Worm (Caenorhabditis elegans) whole organism, young adult: Measurements from ENCODE around the gene gmpr-1.

Experiments used
- B0336.3 ChIP-seq: fragments of 200-800 bp; sonication (Bioruptor generic); IDR thresholded peaks from 2 replicates; pipeline ENCODE4 v1.3.6; 2022; ENCODE audit warnings: missing genetic modification characterization, missing compliant biosample characterization
- C06A6.2 ChIP-seq: fragments of 200-800 bp; sonication (Bioruptor generic); conservative IDR thresholded peaks from 2 replicates; pipeline ENCODE4 v1.3.6; 2022; ENCODE audit warnings: missing genetic modification characterization, missing compliant biosample characterization
- F23B12.7 ChIP-seq: sonication (generic microtip); optimal IDR thresholded peaks from 2 replicates; lab custom pipeline; 2017; ENCODE audit warnings: missing genetic modification characterization, mild to moderate bottlenecking, missing compliant biosample characterization, antibody characterized with exemption, moderate library complexity; ENCODE audit not compliant: insufficient read depth
- ama-1 ChIP-seq, 3 experiments: fragments of 150-350 bp in 1 of 3; sonication (generic microtip) in 2 of 3; optimal IDR thresholded peaks; 2 replicates each; lab custom pipeline; 2014 to 2018; ENCODE audit warnings: missing biosample characterization in 2 of 3, missing genetic modification characterization in 2 of 3, missing genetic modification reagents in 2 of 3
- lag-1 ChIP-seq: fragments of 200-800 bp; sonication (Bioruptor generic); IDR thresholded peaks from 2 replicates; pipeline ENCODE4 v1.3.6; 2022; ENCODE audit warnings: missing genetic modification reagents, missing genetic modification characterization, missing compliant biosample characterization
- let-526 ChIP-seq: fragments of 200-800 bp; sonication (Bioruptor generic); IDR thresholded peaks from 2 replicates; pipeline ENCODE4 v1.3.6; 2022; ENCODE audit warnings: missing genetic modification reagents, missing genetic modification characterization, missing compliant biosample characterization
- lin-35 ChIP-seq, 3 experiments: fragments of 150-350 bp in 2 of 3; sonication (generic microtip) in 1 of 3; optimal IDR thresholded peaks; 2 replicates each; lab custom pipeline; 2014 to 2018; ENCODE audit warnings: missing biosample characterization in 3 of 3, missing genetic modification characterization in 3 of 3, missing genetic modification reagents in 3 of 3
- nfyb-1 ChIP-seq: fragments of 200-800 bp; sonication (Bioruptor generic); IDR thresholded peaks from 2 replicates; pipeline ENCODE4 v1.3.6; 2022; ENCODE audit warnings: missing genetic modification reagents, missing genetic modification characterization, missing compliant biosample characterization
- nhr-90 ChIP-seq: sonication (generic microtip); optimal IDR thresholded peaks from 2 replicates; lab custom pipeline; 2016; ENCODE audit warnings: missing genotype, mild to moderate bottlenecking, missing genetic modification characterization, missing compliant biosample characterization
- snpc-4 ChIP-seq, 5 experiments: fragments of 150-350 bp in 1 of 5; sonication (generic microtip) in 4 of 5; optimal IDR thresholded peaks; 2 replicates each; lab custom pipeline; 2014 to 2018; ENCODE audit warnings: missing genetic modification characterization in 5 of 5, missing biosample characterization in 3 of 5, antibody characterized with exemption in 2 of 5, mild to moderate bottlenecking in 2 of 5, missing compliant biosample characterization in 2 of 5, missing genotype in 2 of 5, moderate library complexity in 2 of 5, missing genetic modification reagents in 1 of 5

DNA sequence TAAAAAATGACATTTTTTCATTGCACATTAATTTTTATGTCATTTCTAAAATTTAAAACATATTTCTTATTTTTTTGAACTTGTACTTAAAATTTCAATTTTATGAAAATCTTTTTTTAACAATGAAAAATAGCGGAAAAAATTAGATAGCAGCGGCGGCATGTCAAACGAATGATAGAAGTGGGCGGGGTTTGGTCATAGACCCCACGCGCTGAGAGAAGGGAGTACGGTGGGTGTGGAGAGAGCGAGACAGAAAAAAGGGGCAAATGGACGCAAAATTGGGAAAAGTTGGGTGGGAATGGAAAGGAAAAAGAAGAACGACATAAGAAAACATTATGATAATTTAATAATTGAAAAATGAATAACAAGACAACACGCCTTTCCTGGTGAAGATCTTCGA is 16.7 kb upstream of the gmpr-1 start:
- TF ChIP-seq lin-35 (GFP tag; optimal IDR thresholded peaks at IDR 0.05; lab: Kevin White, UChicago) (no peak), nfyb-1 (no peak), ama-1 (optimal IDR thresholded peaks at IDR 0.05; lab: Kevin White, UChicago) (no peak), ama-1 (GFP tag; optimal IDR thresholded peaks at IDR 0.05; lab: Kevin White, UChicago) (no peak), nhr-90 (no peak), B0336.3 (GFP tag; lab: Robert Waterston, UW) (no peak), lag-1 (GFP tag; lab: Robert Waterston, UW) (no peak), let-526 (GFP tag; lab: Robert Waterston, UW) (no peak), C06A6.2 (GFP tag; lab: Robert Waterston, UW) (no peak), F23B12.7 (tag; lab: Kevin White, UChicago) (no peak), snpc-4 (GFP tag; optimal IDR thresholded peaks at IDR 0.05; lab: Kevin White, UChicago) (no peak), snpc-4 (tag; optimal IDR thresholded peaks at IDR 0.05; lab: Kevin White, UChicago) (no peak)
